Fruit fly (Drosophila melanogaster): ENCODE results near the gene Tsf2.
A peak's percentile ranks its signal among the peaks of the same experiment; 100 is the strongest.

Tsf2 gene

DNA sequence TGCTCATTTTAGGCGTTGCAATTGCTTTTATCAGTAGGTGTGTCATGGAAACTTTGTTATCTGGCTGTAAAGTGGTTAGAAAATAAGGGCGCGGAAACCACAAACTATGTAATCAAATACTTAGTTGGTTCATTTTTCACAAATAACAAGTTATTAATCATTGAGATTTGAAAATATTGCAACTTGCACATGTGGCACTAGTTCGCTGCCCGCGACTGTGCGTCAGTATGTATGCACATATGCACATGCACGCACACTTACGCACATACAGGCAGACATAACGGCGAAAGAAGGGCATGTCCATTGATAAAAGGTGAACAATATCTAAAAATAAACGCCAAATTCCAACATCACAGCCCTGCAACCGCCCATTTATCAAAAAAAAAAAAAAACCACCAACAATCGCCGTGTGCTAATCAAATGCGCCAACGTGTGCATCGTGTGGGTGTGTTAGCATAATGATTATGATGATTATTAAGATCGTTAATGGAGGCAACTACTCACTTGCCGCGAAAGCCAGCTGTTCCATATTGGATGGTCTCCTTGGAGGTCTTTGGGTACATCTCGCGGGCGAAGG is 4.0 kb downstream of the Tsf2 start:
- TF ChIP-seq noc (tag; optimal IDR thresholded peaks at IDR 0.05) = no peak

DNA sequence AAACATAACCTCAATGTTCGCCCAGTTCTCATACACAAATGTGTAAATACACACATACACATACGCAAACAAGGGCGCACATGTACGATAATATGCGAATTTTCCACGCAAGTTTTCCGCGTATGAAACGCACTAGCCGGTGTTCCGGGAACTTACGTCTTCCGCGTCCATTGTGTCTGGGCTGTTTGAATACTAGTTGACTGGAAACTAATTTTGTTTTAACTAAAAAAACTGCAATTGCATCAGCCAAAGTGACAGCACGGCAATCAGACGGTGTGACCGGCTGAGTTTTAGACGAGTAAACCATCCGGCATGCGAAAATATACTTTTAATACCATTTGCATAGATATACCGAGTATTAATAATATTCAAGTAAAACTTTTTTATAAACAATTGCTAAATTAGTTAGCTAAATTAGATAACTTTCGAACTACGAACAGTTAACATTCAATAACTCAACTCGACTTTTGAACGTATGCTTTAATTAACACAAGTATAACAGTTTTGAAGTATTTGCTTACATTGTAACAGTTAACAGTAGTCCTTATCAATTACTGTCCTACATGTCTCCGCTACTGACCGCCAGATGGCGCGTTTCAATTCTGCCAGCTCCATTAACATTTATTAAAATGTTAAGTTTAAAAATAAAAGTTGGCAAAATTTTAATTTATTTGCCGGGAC is 7.0 kb downstream of the Tsf2 start, which contains the start of gene eIF2beta:
eIF2beta (minus strand) TSS at position 299 of the 681 bp plus-strand sequence.
- TF ChIP-seq noc (tag; optimal IDR thresholded peaks at IDR 0.05) = peak; percentile 28

dm6 chr3L:12523941-12524340 is 9.6 kb downstream of the Tsf2 start, which contains the start of the genes ver and Gcn5:
Gene ver, plus strand, starts transcription at chr3L:12523987.
Gene Gcn5, minus strand, starts transcription at chr3L:12524014.
- peak; percentile 94 for TF ChIP-seq noc (tag; optimal IDR thresholded peaks at IDR 0.05)

dm6 chr3L:12519315-12519714 is 14.2 kb downstream of the Tsf2 start:
- TF ChIP-seq noc (tag; optimal IDR thresholded peaks at IDR 0.05) = no peak

DNA sequence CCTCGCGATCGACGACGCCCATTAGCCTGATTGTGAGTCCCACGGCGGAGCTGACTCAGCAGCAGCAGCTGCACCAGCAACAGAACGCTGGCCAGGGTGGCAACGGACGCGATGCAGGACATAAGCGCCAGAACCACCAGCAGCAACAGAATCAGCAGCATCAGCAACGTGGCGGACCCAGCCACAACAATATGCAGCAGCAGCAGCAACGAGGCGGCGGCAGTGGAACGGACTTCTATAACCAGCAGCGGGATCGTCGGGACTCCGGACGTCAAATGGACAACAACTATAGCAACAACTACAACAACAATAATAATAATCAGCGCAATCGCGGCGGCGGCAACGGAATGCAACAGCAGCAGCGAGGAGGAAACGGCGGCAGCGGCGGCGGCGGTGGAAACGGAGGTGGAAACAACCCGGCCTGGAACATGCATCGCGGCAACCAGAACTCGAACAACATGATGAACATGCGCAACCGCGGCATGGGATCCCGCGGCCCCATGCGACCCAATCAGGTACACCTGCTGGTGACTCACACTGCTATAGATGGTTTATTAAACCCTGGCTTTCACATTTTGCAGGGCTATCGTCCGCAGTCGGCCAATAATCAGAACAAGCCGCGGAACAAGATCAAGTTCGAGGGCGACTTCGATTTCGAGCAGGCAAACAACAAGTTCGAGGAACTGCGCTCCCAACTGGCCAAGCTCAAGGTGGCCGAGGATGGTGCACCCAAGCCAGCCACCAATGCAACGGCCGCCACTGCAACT is 15.9 kb downstream of the Tsf2 start:
- no peak for TF ChIP-seq noc (tag; optimal IDR thresholded peaks at IDR 0.05)

dm6 chr3L:12515691-12516455 is 17.7 kb downstream of the Tsf2 start:
- TF ChIP-seq noc (tag; optimal IDR thresholded peaks at IDR 0.05) = no peak

- TF ChIP-seq noc (tag; optimal IDR thresholded peaks at IDR 0.05) = peak; percentile 78
Measured at dm6 chr3L:12514762-12515215, 18.7 kb downstream of the Tsf2 start, which contains the start of the genes sti and tral. Gene sti, minus strand, starts transcription at chr3L:12514815. Gene tral, plus strand, starts transcription at chr3L:12515059.

DNA sequence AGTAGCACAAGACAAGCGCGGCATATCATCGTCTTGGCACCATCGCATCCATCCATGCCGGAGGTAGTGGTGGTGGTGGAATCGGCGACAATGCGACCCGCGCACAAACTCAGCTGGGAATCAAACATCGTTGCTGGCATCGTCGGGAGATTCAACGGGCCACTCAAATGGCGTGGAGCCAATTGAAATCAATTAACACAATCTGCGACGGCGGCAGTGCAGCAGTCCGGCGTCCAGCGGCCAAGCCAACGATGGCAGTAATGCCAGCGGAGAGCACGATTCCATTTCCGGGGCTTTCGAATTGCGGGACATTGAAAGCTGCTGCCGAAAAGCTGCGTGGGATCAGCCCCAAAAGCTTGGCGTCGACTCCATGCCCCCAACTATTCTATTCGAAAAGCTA is 26.0 kb downstream of the Tsf2 start, which contains the start of gene CG10654:
CG10654 (minus strand) TSS at position 270 of the 400 bp plus-strand sequence.
- TF ChIP-seq noc (tag; optimal IDR thresholded peaks at IDR 0.05) = no peak

dm6 chr3L:12506963-12507552 is 26.5 kb downstream of the Tsf2 start:
- peak; percentile 20 for TF ChIP-seq noc (tag; optimal IDR thresholded peaks at IDR 0.05)

DNA sequence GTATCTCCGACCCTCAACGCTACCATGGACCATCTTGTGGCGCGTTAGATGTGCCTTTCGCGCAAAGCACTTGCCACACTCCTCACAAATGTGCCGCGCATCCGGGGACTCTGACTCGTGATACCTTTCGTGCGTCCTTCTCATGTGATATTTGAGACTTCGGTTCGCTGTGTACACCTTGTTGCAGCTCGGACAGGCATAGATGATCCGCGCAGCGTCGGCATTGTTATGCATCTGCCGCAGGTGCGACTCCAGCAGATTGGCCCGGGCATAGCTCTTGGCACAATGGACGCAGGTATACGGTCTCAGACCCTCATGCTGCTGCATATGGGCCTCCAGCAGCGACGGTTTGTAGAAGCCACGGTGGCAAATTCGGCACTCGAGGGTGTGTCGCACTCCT is 27.5 kb downstream of the Tsf2 start:
- no peak for TF ChIP-seq noc (tag; optimal IDR thresholded peaks at IDR 0.05)

DNA sequence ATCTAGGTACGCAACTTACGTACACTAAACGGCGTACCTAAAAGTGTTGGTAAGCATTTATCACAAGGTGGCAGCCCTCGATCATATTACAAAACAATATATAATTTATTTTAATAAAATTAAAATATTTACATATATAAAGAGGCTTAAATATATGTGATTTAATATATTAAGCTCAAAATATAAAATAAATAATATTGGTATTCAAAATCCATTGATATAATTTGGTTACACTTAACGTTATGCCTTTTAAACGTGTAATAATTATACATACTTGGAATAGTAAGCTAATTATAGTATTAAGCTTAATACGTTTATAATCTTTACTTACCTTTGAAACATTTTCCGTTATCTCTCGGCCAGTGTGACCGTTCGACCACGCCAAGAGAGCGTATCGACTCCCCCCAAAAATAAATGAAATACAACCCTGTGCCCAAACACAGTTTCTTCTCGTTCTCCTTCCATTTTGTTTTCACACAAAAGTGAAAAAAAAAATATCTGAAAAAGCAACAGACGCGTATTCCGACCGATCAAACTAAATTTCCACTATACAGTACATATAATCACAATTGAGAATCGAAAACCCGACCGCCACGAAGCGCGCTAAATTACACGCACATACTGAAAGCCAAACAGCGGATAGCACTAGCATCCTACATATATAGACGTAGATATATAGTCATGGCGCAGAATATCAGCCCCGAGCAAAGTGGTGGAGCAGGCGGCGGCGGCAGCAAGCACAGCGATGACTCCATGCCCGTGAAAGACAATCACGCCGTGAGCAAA is 29.5 kb downstream of the Tsf2 start, which contains the start of the genes CG10646 and vih:
CG10646 (minus strand) TSS at position 30 of the 786 bp plus-strand sequence.
vih (plus strand) TSS at position 428 of the 786 bp plus-strand sequence.
- TF ChIP-seq noc (tag; optimal IDR thresholded peaks at IDR 0.05) = no peak

- TF ChIP-seq noc (tag; optimal IDR thresholded peaks at IDR 0.05) = no peak
Measured at dm6 chr3L:12501249-12501648, 32.3 kb downstream of the Tsf2 start, which contains the start of the genes CG10638 and CG10681. Gene CG10638, minus strand, starts transcription at chr3L:12501311. Gene CG10681, plus strand, starts transcription at chr3L:12501513.

DNA sequence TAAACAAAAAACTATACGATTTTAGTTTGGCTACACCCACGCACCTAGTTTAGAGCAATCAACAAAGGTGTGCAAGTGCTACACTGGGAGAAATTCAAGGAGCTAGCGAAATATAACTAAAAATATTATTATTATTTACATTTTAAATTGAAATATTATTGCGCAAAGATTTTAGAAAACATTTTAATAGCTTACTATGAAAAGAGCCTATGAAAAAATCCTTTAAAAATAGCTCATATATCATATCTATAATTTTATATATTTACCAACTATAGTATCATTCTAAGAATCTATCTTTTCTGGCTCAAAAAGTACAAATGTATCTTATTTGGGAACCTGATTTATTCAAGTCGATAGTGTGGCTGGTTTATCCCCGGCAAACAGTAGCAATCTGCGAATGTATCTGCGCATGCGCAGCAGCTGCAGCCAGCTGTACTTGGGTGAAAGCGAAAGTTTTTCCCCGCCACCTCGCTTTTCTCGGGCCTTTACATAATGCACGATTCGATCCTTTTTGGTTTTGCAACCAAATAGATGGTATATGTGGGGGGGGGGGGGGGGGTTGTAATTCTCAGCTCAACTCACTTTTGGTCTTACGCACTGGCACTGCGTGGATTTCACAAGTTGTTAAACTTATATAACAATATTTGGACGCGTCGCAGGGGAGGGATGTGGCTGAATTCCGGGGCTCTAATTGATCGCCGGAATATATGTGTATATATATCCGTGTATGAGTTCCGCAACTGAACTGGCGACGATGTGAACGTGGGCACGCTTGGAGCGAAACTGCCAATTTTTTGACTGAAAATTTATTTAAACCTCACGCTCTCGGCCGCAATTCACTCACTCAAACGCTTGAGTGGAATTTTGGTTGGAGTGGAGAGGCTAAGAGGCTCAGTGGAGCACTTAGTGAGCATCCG is 36.8 kb downstream of the Tsf2 start, which contains the start of gene CG10657:
CG10657 (minus strand) TSS at position 789 of the 917 bp plus-strand sequence.
- no peak for TF ChIP-seq noc (tag; optimal IDR thresholded peaks at IDR 0.05)
